Worm (Caenorhabditis elegans): ENCODE data around the gene srh-73.

The srh-73 gene

ce11 chrII:12482622-12483021 lies 29.3 kb upstream of the srh-73 start, which contains the start of gene fbxb-102:
Gene fbxb-102, plus strand, starts transcription at chrII:12482922.
- TF ChIP-seq sea-1 (GFP tag; conservative IDR thresholded peaks at IDR 0.05) = no peak

ce11 chrII:12485060-12485459 lies 26.9 kb upstream of the srh-73 start, which contains the start of gene F15A4.10:
Gene F15A4.10, minus strand, starts transcription at chrII:12485160.
- TF ChIP-seq ama-1 (optimal IDR thresholded peaks at IDR 0.05) = no peak
- TF ChIP-seq tbx-11 (GFP tag; IDR thresholded peaks at IDR 0.05) = no peak
- TF ChIP-seq F13C5.2 (tag; optimal IDR thresholded peaks at IDR 0.05) = no peak
- no peak for TF ChIP-seq sea-1 (GFP tag; conservative IDR thresholded peaks at IDR 0.05)
- TF ChIP-seq tra-4 (tag; optimal IDR thresholded peaks at IDR 0.05) = no peak
- TF ChIP-seq pes-1 (GFP tag; IDR thresholded peaks at IDR 0.05) = no peak
- TF ChIP-seq ceh-36 (tag; optimal IDR thresholded peaks at IDR 0.05) = no peak
- TF ChIP-seq aly-1 (tag; optimal IDR thresholded peaks at IDR 0.05) = no peak
- TF ChIP-seq hnd-1 (tag; optimal IDR thresholded peaks at IDR 0.05) = no peak
- no peak for TF ChIP-seq scrt-1 (GFP tag; IDR thresholded peaks at IDR 0.05)
- no peak for TF ChIP-seq hmg-4 (GFP tag; optimal IDR thresholded peaks at IDR 0.05)
- no peak for TF ChIP-seq ceh-13 (GFP tag; optimal IDR thresholded peaks at IDR 0.05)
- TF ChIP-seq ets-7 (tag; optimal IDR thresholded peaks at IDR 0.05) = no peak
- TF ChIP-seq hmbx-1 (tag; optimal IDR thresholded peaks at IDR 0.05) = no peak
- no peak for TF ChIP-seq B0310.2 (tag; optimal IDR thresholded peaks at IDR 0.05)
- TF ChIP-seq tbx-37 (GFP tag; conservative IDR thresholded peaks at IDR 0.05) = no peak
- no peak for TF ChIP-seq flt-1 (GFP tag; IDR thresholded peaks at IDR 0.05)

- TF ChIP-seq hnd-1 (tag; optimal IDR thresholded peaks at IDR 0.05) (no peak), tbx-37 (GFP tag; conservative IDR thresholded peaks at IDR 0.05) (no peak), hmbx-1 (tag; optimal IDR thresholded peaks at IDR 0.05) (no peak), hmg-4 (GFP tag; optimal IDR thresholded peaks at IDR 0.05) (no peak), F13C5.2 (tag; optimal IDR thresholded peaks at IDR 0.05) (no peak), pes-1 (GFP tag; IDR thresholded peaks at IDR 0.05) (no peak), flt-1 (GFP tag; IDR thresholded peaks at IDR 0.05) (no peak)
These were observed 23.2 kb upstream of the srh-73 start for ce11 chrII:12488810-12489209.

- TF ChIP-seq ama-1 (optimal IDR thresholded peaks at IDR 0.05) = no peak
These were observed 22.1 kb upstream of the srh-73 start, which contains the start of gene T21B4.15 for ce11 chrII:12489903-12490302. Gene T21B4.15, plus strand, starts transcription at chrII:12490203.

ce11 chrII:12491936-12492335 lies 20.0 kb upstream of the srh-73 start, which contains the start of gene srz-6:
Gene srz-6, plus strand, starts transcription at chrII:12492236.
- no peak for TF ChIP-seq sea-1 (GFP tag; conservative IDR thresholded peaks at IDR 0.05)
- TF ChIP-seq ama-1 (optimal IDR thresholded peaks at IDR 0.05) = no peak
- TF ChIP-seq tbx-11 (GFP tag; IDR thresholded peaks at IDR 0.05) = no peak
- TF ChIP-seq pes-1 (GFP tag; IDR thresholded peaks at IDR 0.05) = no peak
- TF ChIP-seq tbx-37 (GFP tag; conservative IDR thresholded peaks at IDR 0.05) = no peak
- no peak for TF ChIP-seq F13C5.2 (tag; optimal IDR thresholded peaks at IDR 0.05)
- no peak for TF ChIP-seq hmg-4 (GFP tag; optimal IDR thresholded peaks at IDR 0.05)

ce11 chrII:12494067-12494477 lies 17.9 kb upstream of the srh-73 start:
- no peak for TF ChIP-seq scrt-1 (GFP tag; IDR thresholded peaks at IDR 0.05)
- TF ChIP-seq ceh-36 (tag; optimal IDR thresholded peaks at IDR 0.05) = no peak
- TF ChIP-seq tbx-11 (GFP tag; IDR thresholded peaks at IDR 0.05) = no peak

- TF ChIP-seq F13C5.2 (tag; optimal IDR thresholded peaks at IDR 0.05) (peak; percentile 95), hnd-1 (tag; optimal IDR thresholded peaks at IDR 0.05) (peak; percentile 88), B0310.2 (tag; optimal IDR thresholded peaks at IDR 0.05) (peak; percentile 91), tbx-37 (GFP tag; conservative IDR thresholded peaks at IDR 0.05) (peak; percentile 98), ceh-36 (tag; optimal IDR thresholded peaks at IDR 0.05) (peak; percentile 94), tbx-11 (GFP tag; IDR thresholded peaks at IDR 0.05) (peak; percentile 97), flt-1 (GFP tag; IDR thresholded peaks at IDR 0.05) (peak; percentile 98), sea-1 (GFP tag; conservative IDR thresholded peaks at IDR 0.05) (peak; percentile 95), tra-4 (tag; optimal IDR thresholded peaks at IDR 0.05) (peak; percentile 85), hmg-4 (GFP tag; optimal IDR thresholded peaks at IDR 0.05) (peak; percentile 92), hmbx-1 (tag; optimal IDR thresholded peaks at IDR 0.05) (peak; percentile 79), ceh-13 (GFP tag; optimal IDR thresholded peaks at IDR 0.05) (peak; percentile 84), ama-1 (optimal IDR thresholded peaks at IDR 0.05) (no peak), pes-1 (GFP tag; IDR thresholded peaks at IDR 0.05) (peak; percentile 98), ets-7 (tag; optimal IDR thresholded peaks at IDR 0.05) (peak; percentile 93), aly-1 (tag; optimal IDR thresholded peaks at IDR 0.05) (peak; percentile 90), scrt-1 (GFP tag; IDR thresholded peaks at IDR 0.05) (peak; percentile 98)
These were observed 17.3 kb upstream of the srh-73 start, which contains the start of gene col-85 for ce11 chrII:12494556-12495131. Gene col-85, minus strand, starts transcription at chrII:12495095.

- no peak for TF ChIP-seq tbx-37 (GFP tag; conservative IDR thresholded peaks at IDR 0.05)
- no peak for TF ChIP-seq flt-1 (GFP tag; IDR thresholded peaks at IDR 0.05)
- no peak for TF ChIP-seq ama-1 (optimal IDR thresholded peaks at IDR 0.05)
These were observed 15.0 kb upstream of the srh-73 start, which contains the start of gene T21B4.3 for ce11 chrII:12496981-12497380. Gene T21B4.3, minus strand, starts transcription at chrII:12497081.

ce11 chrII:12499969-12500368 lies 12.0 kb upstream of the srh-73 start:
- no peak for TF ChIP-seq ets-7 (tag; optimal IDR thresholded peaks at IDR 0.05)
- no peak for TF ChIP-seq ceh-36 (tag; optimal IDR thresholded peaks at IDR 0.05)
- no peak for TF ChIP-seq sea-1 (GFP tag; conservative IDR thresholded peaks at IDR 0.05)
- TF ChIP-seq aly-1 (tag; optimal IDR thresholded peaks at IDR 0.05) = no peak
- no peak for TF ChIP-seq tra-4 (tag; optimal IDR thresholded peaks at IDR 0.05)
- TF ChIP-seq hnd-1 (tag; optimal IDR thresholded peaks at IDR 0.05) = no peak
- TF ChIP-seq ama-1 (optimal IDR thresholded peaks at IDR 0.05) = no peak
- no peak for TF ChIP-seq tbx-37 (GFP tag; conservative IDR thresholded peaks at IDR 0.05)
- TF ChIP-seq B0310.2 (tag; optimal IDR thresholded peaks at IDR 0.05) = no peak
- TF ChIP-seq scrt-1 (GFP tag; IDR thresholded peaks at IDR 0.05) = no peak
- no peak for TF ChIP-seq tbx-11 (GFP tag; IDR thresholded peaks at IDR 0.05)
- TF ChIP-seq hmbx-1 (tag; optimal IDR thresholded peaks at IDR 0.05) = no peak
- no peak for TF ChIP-seq hmg-4 (GFP tag; optimal IDR thresholded peaks at IDR 0.05)
- TF ChIP-seq ceh-13 (GFP tag; optimal IDR thresholded peaks at IDR 0.05) = no peak
- TF ChIP-seq flt-1 (GFP tag; IDR thresholded peaks at IDR 0.05) = no peak
- no peak for TF ChIP-seq F13C5.2 (tag; optimal IDR thresholded peaks at IDR 0.05)
- TF ChIP-seq pes-1 (GFP tag; IDR thresholded peaks at IDR 0.05) = no peak

All from whole organism, early embryonic.